Worm (Caenorhabditis elegans) whole organism, young adult: ENCODE results near the gene alr-1.

Experiments
- B0261.1 ChIP-seq: sonication (generic microtip); optimal IDR thresholded peaks from 2 replicates; lab custom pipeline; 2016; ENCODE audit warnings: mild to moderate bottlenecking, missing genetic modification characterization, moderate library complexity, missing compliant biosample characterization
- C17E4.6 ChIP-seq: fragments of 200-800 bp; sonication (Bioruptor generic); IDR thresholded peaks from 2 replicates; pipeline ENCODE4 v1.3.6; 2022; ENCODE audit warnings: missing genetic modification reagents, missing genetic modification characterization, missing compliant biosample characterization
- Y56A3A.18 ChIP-seq: fragments of 200-800 bp; sonication (Bioruptor generic); IDR thresholded peaks from 2 replicates; pipeline ENCODE4 v1.3.6; 2022; ENCODE audit warnings: missing genetic modification reagents, missing genetic modification characterization, missing compliant biosample characterization
- cebp-2 ChIP-seq: fragments of 200-800 bp; sonication (Bioruptor generic); IDR thresholded peaks from 2 replicates; pipeline ENCODE4 v1.3.6; 2022; ENCODE audit warnings: missing genetic modification characterization, missing compliant biosample characterization
- ekl-4 ChIP-seq: fragments of 200-800 bp; sonication (Bioruptor generic); IDR thresholded peaks from 2 replicates; pipeline ENCODE4 v1.3.6; 2022; ENCODE audit warnings: missing genetic modification reagents, missing genetic modification characterization, missing compliant biosample characterization
- snpc-4 ChIP-seq, 5 experiments: fragments of 150-350 bp in 1 of 5; sonication (generic microtip) in 4 of 5; optimal IDR thresholded peaks; 2 replicates each; lab custom pipeline; 2014 to 2018; ENCODE audit warnings: missing genetic modification characterization in 5 of 5, missing biosample characterization in 3 of 5, antibody characterized with exemption in 2 of 5, mild to moderate bottlenecking in 2 of 5, missing compliant biosample characterization in 2 of 5, missing genotype in 2 of 5, moderate library complexity in 2 of 5, missing genetic modification reagents in 1 of 5

- no peak for TF ChIP-seq snpc-4 (GFP tag; optimal IDR thresholded peaks at IDR 0.05; lab: Kevin White, UChicago)
- no peak for TF ChIP-seq snpc-4 (tag; optimal IDR thresholded peaks at IDR 0.05; lab: Kevin White, UChicago)
- TF ChIP-seq C17E4.6 (GFP tag; lab: Robert Waterston, UW): no peak
- TF ChIP-seq B0261.1 (tag; lab: Kevin White, UChicago): no peak
- TF ChIP-seq Y56A3A.18 (GFP tag; lab: Robert Waterston, UW): no peak
- no peak for TF ChIP-seq ekl-4 (GFP tag; lab: Robert Waterston, UW)
- no peak for TF ChIP-seq cebp-2 (GFP tag; lab: Robert Waterston, UW)
Observed at ce11 chrX:11073358-11073757, 52.1 kb downstream of the alr-1 start, which contains the start of gene W04G3.5.
